Worm (Caenorhabditis elegans) whole organism, L4/young adult: ENCODE measurements around the gene F20D6.12.

ENCODE experiments used
- W03F9.2 ChIP-seq: fragments of 150-350 bp; optimal IDR thresholded peaks from 2 replicates; lab custom pipeline; 2014; ENCODE audit warnings: missing biosample characterization, missing genetic modification characterization
- dao-5 ChIP-seq: sonication (generic microtip); optimal IDR thresholded peaks from 2 replicates; lab custom pipeline; 2016; ENCODE audit warnings: missing genotype, missing genetic modification characterization, moderate library complexity, missing compliant biosample characterization
- him-1 ChIP-seq: sonication (generic microtip); optimal IDR thresholded peaks from 2 replicates; lab custom pipeline; 2016; ENCODE audit warnings: missing genotype, missing genetic modification reagents, missing genetic modification characterization, missing compliant biosample characterization

- TF ChIP-seq him-1 (tag; lab: Kevin White, UChicago) (no peak), W03F9.2 (tag; lab: Kevin White, UChicago) (no peak), dao-5 (tag; lab: Kevin White, UChicago) (no peak)
Measured at ce11 chrV:8217661-8218265, 27.8 kb upstream of the F20D6.12 start, which contains the start of gene K07C11.8.
